Fruit fly (Drosophila melanogaster): ENCODE data around the gene ush.

ush gene

dm6 chr2L:481757-482450 lies 5.9 kb downstream of the ush start:
- TF ChIP-seq CG11902 (GFP tag; optimal IDR thresholded peaks at IDR 0.05): no peak
- peak; percentile 10 for TF ChIP-seq Eip75B (GFP tag; optimal IDR thresholded peaks at IDR 0.05)
- TF ChIP-seq CG31627 (GFP tag; optimal IDR thresholded peaks at IDR 0.05): peak; percentile 6
- TF ChIP-seq CG9139 (GFP tag; optimal IDR thresholded peaks at IDR 0.05): no peak
- no peak for TF ChIP-seq Sox14 (GFP tag; optimal IDR thresholded peaks at IDR 0.05)
- TF ChIP-seq CG6808 (GFP tag; optimal IDR thresholded peaks at IDR 0.05): peak; percentile 28
- no peak for TF ChIP-seq vri (GFP tag; optimal IDR thresholded peaks at IDR 0.05)
- TF ChIP-seq fd59A (GFP tag; optimal IDR thresholded peaks at IDR 0.05): peak; percentile 14
- TF ChIP-seq Lpt (GFP tag; optimal IDR thresholded peaks at IDR 0.05): no peak
- peak; percentile 60 for TF ChIP-seq CG6276 (GFP tag; optimal IDR thresholded peaks at IDR 0.05)
- no peak for TF ChIP-seq svp (GFP tag)
- TF ChIP-seq Smox (GFP tag; optimal IDR thresholded peaks at IDR 0.05): peak; percentile 46
- peak; percentile 45 for TF ChIP-seq CG11762 (GFP tag; optimal IDR thresholded peaks at IDR 0.05; ENCODE audit: insufficient read depth)
- no peak for TF ChIP-seq CG6163 (GFP tag; IDR thresholded peaks at IDR 0.05)
- peak; percentile 44 for TF ChIP-seq esn (GFP tag; optimal IDR thresholded peaks at IDR 0.05)
- TF ChIP-seq CG6854 (GFP tag; optimal IDR thresholded peaks at IDR 0.05): no peak
- TF ChIP-seq eg (GFP tag; IDR thresholded peaks at IDR 0.05): no peak
- peak; percentile 16 for TF ChIP-seq CG6792 (GFP tag; optimal IDR thresholded peaks at IDR 0.05)
- TF ChIP-seq Blimp-1 (GFP tag; optimal IDR thresholded peaks at IDR 0.05): no peak
- TF ChIP-seq fkh (GFP tag; optimal IDR thresholded peaks at IDR 0.05): no peak
- TF ChIP-seq CG32006 (GFP tag; optimal IDR thresholded peaks at IDR 0.05): peak; percentile 80
- peak; percentile 78 for TF ChIP-seq Eip78C (GFP tag)
- TF ChIP-seq Sox102F (GFP tag; optimal IDR thresholded peaks at IDR 0.05): peak; percentile 53
- TF ChIP-seq CG3032 (tag; optimal IDR thresholded peaks at IDR 0.05): peak; percentile 51
- TF ChIP-seq lz (GFP tag; optimal IDR thresholded peaks at IDR 0.05): peak; percentile 43
- peak; percentile 55 for TF ChIP-seq CG10669 (GFP tag; optimal IDR thresholded peaks at IDR 0.05)
- TF ChIP-seq CG34406 (GFP tag; optimal IDR thresholded peaks at IDR 0.05): peak; percentile 48
- peak; percentile 69 for TF ChIP-seq Ets96B (tag; optimal IDR thresholded peaks at IDR 0.05)
- peak; percentile 54 for TF ChIP-seq CG10631 (GFP tag; optimal IDR thresholded peaks at IDR 0.05)
- peak; percentile 39 for TF ChIP-seq CG4318 (GFP tag; optimal IDR thresholded peaks at IDR 0.05)
- TF ChIP-seq net (GFP tag; optimal IDR thresholded peaks at IDR 0.05): no peak
- peak; percentile 62 for TF ChIP-seq Met (GFP tag; optimal IDR thresholded peaks at IDR 0.05)
- TF ChIP-seq acj6 (GFP tag; optimal IDR thresholded peaks at IDR 0.05): peak; percentile 56
- peak; percentile 43 for TF ChIP-seq topi (GFP tag; optimal IDR thresholded peaks at IDR 0.05)
- no peak for TF ChIP-seq CG11294 (GFP tag; IDR thresholded peaks at IDR 0.05)
- no peak for TF ChIP-seq CG8319 (GFP tag; optimal IDR thresholded peaks at IDR 0.05)
- TF ChIP-seq Gug (GFP tag; IDR thresholded peaks at IDR 0.05): no peak
- no peak for TF ChIP-seq CG16779 (tag; optimal IDR thresholded peaks at IDR 0.05)
- no peak for TF ChIP-seq ss (GFP tag; optimal IDR thresholded peaks at IDR 0.05)
- TF ChIP-seq CG7368 (GFP tag; optimal IDR thresholded peaks at IDR 0.05): peak; percentile 27
- peak; percentile 28 for TF ChIP-seq Hr39 (GFP tag; optimal IDR thresholded peaks at IDR 0.05)
- TF ChIP-seq salr (GFP tag; optimal IDR thresholded peaks at IDR 0.05): peak in 1 of 2 experiments; percentile 27
- no peak for TF ChIP-seq CG15336 (GFP tag; IDR thresholded peaks at IDR 0.05)
- no peak for TF ChIP-seq Eip93F (GFP tag; optimal IDR thresholded peaks at IDR 0.05)
- TF ChIP-seq CG8632 (GFP tag; optimal IDR thresholded peaks at IDR 0.05): peak; percentile 34
- peak; percentile 47 for TF ChIP-seq spab (GFP tag; optimal IDR thresholded peaks at IDR 0.05)
- no peak for TF ChIP-seq dac (GFP tag; optimal IDR thresholded peaks at IDR 0.05)
- TF ChIP-seq cyc (GFP tag; optimal IDR thresholded peaks at IDR 0.05): no peak
- no peak for TF ChIP-seq CG8119 (GFP tag; IDR thresholded peaks at IDR 0.05)
- no peak for TF ChIP-seq fd85E (GFP tag; optimal IDR thresholded peaks at IDR 0.05)
- peak; percentile 51 for TF ChIP-seq OdsH (GFP tag; optimal IDR thresholded peaks at IDR 0.05)
